Fruit fly (Drosophila melanogaster) whole organism, embryonic: ENCODE results near the gene Trf4-1.

Experiments used
- Aef1 ChIP-seq: fragments of 200-800 bp; sonication (Bioruptor generic); IDR thresholded peaks from 3 replicates; pipeline ENCODE4 v1.3.6; 2022; ENCODE audit warnings: missing biosample characterization, missing genetic modification characterization
- Asciz ChIP-seq: fragments of 200-800 bp; sonication (Bioruptor generic); optimal IDR thresholded peaks from 2 replicates; lab custom pipeline; 2017; ENCODE audit warnings: missing biosample characterization, mild to moderate bottlenecking, missing genetic modification characterization, missing genetic modification reagents
- CG11456 ChIP-seq: fragments of 200-800 bp; sonication (Bioruptor generic); IDR thresholded peaks from 3 replicates; pipeline ENCODE4 v1.3.6; 2022; ENCODE audit warnings: missing biosample characterization, missing genetic modification characterization
- CG11504 ChIP-seq: fragments of 200-800 bp; sonication (Bioruptor generic); optimal IDR thresholded peaks from 3 replicates; lab custom pipeline; 2019; ENCODE audit warnings: missing biosample characterization, mild to moderate bottlenecking, missing genetic modification characterization, moderate library complexity
- CG11723 ChIP-seq: fragments of 200-800 bp; sonication (Bioruptor generic); optimal IDR thresholded peaks from 2 replicates; lab custom pipeline; 2017; ENCODE audit warnings: missing biosample characterization, mild to moderate bottlenecking, missing genetic modification characterization
- CG12155 ChIP-seq: fragments of 200-800 bp; sonication (Bioruptor generic); optimal IDR thresholded peaks from 3 replicates; lab custom pipeline; 2016; ENCODE audit warnings: missing biosample characterization, missing genetic modification characterization
- CG1233 ChIP-seq: fragments of 200-800 bp; sonication (Bioruptor generic); optimal IDR thresholded peaks from 4 replicates; lab custom pipeline; 2018; ENCODE audit warnings: missing biosample characterization, mild to moderate bottlenecking, missing genetic modification characterization
- CG12659 ChIP-seq: fragments of 200-800 bp; sonication (Bioruptor generic); optimal IDR thresholded peaks from 3 replicates; lab custom pipeline; 2017; ENCODE audit warnings: mild to moderate bottlenecking, missing biosample characterization, missing genetic modification reagents, missing genetic modification characterization
- CG14667 ChIP-seq: fragments of 200-800 bp; sonication (Bioruptor generic); IDR thresholded peaks from 2 replicates; pipeline ENCODE4 v1.3.6; 2022; ENCODE audit warnings: missing biosample characterization, missing genetic modification characterization
- CG17361 ChIP-seq: fragments of 200-800 bp; sonication (Bioruptor generic); IDR thresholded peaks from 3 replicates; pipeline ENCODE4 v1.3.6; 2022; ENCODE audit warnings: missing biosample characterization, missing genetic modification characterization
- CG18262 ChIP-seq: fragments of 200-800 bp; optimal IDR thresholded peaks from 3 replicates; lab custom pipeline; 2019; ENCODE audit warnings: missing biosample characterization, mild to moderate bottlenecking, missing genetic modification characterization, moderate library complexity
- CG2116 ChIP-seq: fragments of 200-800 bp; sonication (Bioruptor generic); optimal IDR thresholded peaks from 3 replicates; lab custom pipeline; 2018; ENCODE audit warnings: missing biosample characterization, mild to moderate bottlenecking, missing genetic modification characterization
- CG2875 ChIP-seq: fragments of 200-800 bp; sonication (Bioruptor generic); optimal IDR thresholded peaks from 2 replicates; lab custom pipeline; 2017; ENCODE audit warnings: missing biosample characterization, mild to moderate bottlenecking, missing genetic modification characterization, missing genetic modification reagents
- CG2889 ChIP-seq: fragments of 200-800 bp; sonication (Bioruptor generic); IDR thresholded peaks from 3 replicates; pipeline ENCODE4 v1.3.6; 2022; ENCODE audit warnings: missing biosample characterization, missing genetic modification characterization
- CG4360 ChIP-seq: fragments of 200-800 bp; sonication (Bioruptor generic); IDR thresholded peaks from 2 replicates; pipeline ENCODE4 v1.3.6; 2022; ENCODE audit warnings: missing biosample characterization, missing genetic modification characterization
- CG4424 ChIP-seq: fragments of 200-800 bp; sonication (Bioruptor generic); optimal IDR thresholded peaks from 3 replicates; lab custom pipeline; 2016; ENCODE audit warnings: missing biosample characterization, missing genetic modification characterization
- CG7745 ChIP-seq: fragments of 200-800 bp; sonication (Bioruptor generic); optimal IDR thresholded peaks from 2 replicates; lab custom pipeline; 2018; ENCODE audit warnings: missing biosample characterization, mild to moderate bottlenecking, missing genetic modification characterization, moderate library complexity
- Gsc ChIP-seq: fragments of 200-800 bp; sonication (Bioruptor generic); IDR thresholded peaks from 2 replicates; pipeline ENCODE4 v1.3.6; 2022; ENCODE audit warnings: missing biosample characterization, missing genetic modification characterization
- HLH4C ChIP-seq: fragments of 200-800 bp; sonication (Bioruptor generic); IDR thresholded peaks from 3 replicates; pipeline ENCODE4 v1.3.6; 2022; ENCODE audit warnings: missing biosample characterization, missing genetic modification characterization; ENCODE audit not compliant: partially characterized antibody
- HLHmδ ChIP-seq: fragments of 200-800 bp; sonication (Bioruptor generic); optimal IDR thresholded peaks from 2 replicates; lab custom pipeline; 2018; ENCODE audit warnings: missing biosample characterization, mild to moderate bottlenecking, missing genetic modification characterization, moderate library complexity
- Hr78 ChIP-seq, 2 experiments: fragments of 200-800 bp in 1 of 2; fragments of >200 bp in 1 of 2; sonication (Bioruptor generic) in 1 of 2; optimal IDR thresholded peaks; 2 replicates each; lab custom pipeline; 2017 to 2019; ENCODE audit warnings: missing biosample characterization in 2 of 2, missing genetic modification characterization in 2 of 2, mild to moderate bottlenecking in 1 of 2, moderate library complexity in 1 of 2
- Jarid2 ChIP-seq: fragments of 200-800 bp; sonication (Bioruptor generic); optimal IDR thresholded peaks from 3 replicates; lab custom pipeline; 2017; ENCODE audit warnings: mild to moderate bottlenecking, missing biosample characterization, missing genetic modification reagents, missing genetic modification characterization
- Mad ChIP-seq: fragments of 200-800 bp; sonication (Bioruptor generic); optimal IDR thresholded peaks from 2 replicates; lab custom pipeline; 2016; ENCODE audit warnings: missing biosample characterization, missing genetic modification characterization
- Myb ChIP-seq: fragments of 200-800 bp; sonication (Bioruptor generic); optimal IDR thresholded peaks from 2 replicates; lab custom pipeline; 2016; ENCODE audit warnings: missing biosample characterization, missing genetic modification characterization
- NC2β ChIP-seq: fragments of 200-800 bp; sonication (Bioruptor generic); optimal IDR thresholded peaks from 2 replicates; lab custom pipeline; 2016; ENCODE audit warnings: missing biosample characterization, missing genetic modification characterization
- Opbp ChIP-seq: fragments of 200-800 bp; sonication (Bioruptor generic); IDR thresholded peaks from 3 replicates; pipeline ENCODE4 v1.3.6; 2022; ENCODE audit warnings: missing biosample characterization, missing genetic modification characterization; ENCODE audit not compliant: partially characterized antibody
- Ptx1 ChIP-seq: fragments of 200-800 bp; sonication (Bioruptor generic); IDR thresholded peaks from 2 replicates; pipeline ENCODE4 v1.3.6; 2022; ENCODE audit warnings: missing biosample characterization, missing genetic modification characterization
- Rfx ChIP-seq: fragments of 200-800 bp; sonication (Bioruptor generic); IDR thresholded peaks from 2 replicates; pipeline ENCODE4 v1.3.6; 2022; ENCODE audit warnings: missing biosample characterization, missing genetic modification characterization
- Side ChIP-seq: fragments of 200-800 bp; sonication (Bioruptor generic); optimal IDR thresholded peaks from 2 replicates; lab custom pipeline; 2016; ENCODE audit warnings: missing biosample characterization, missing genetic modification characterization
- Sin3A ChIP-seq: fragments of >200 bp; optimal IDR thresholded peaks from 2 replicates; lab custom pipeline; 2018
- Sox102F ChIP-seq: fragments of 200-800 bp; sonication (Bioruptor generic); optimal IDR thresholded peaks from 2 replicates; lab custom pipeline; 2018; ENCODE audit warnings: missing biosample characterization, mild to moderate bottlenecking, missing genetic modification characterization, moderate library complexity
- Xbp1 ChIP-seq: fragments of 200-800 bp; sonication (Bioruptor generic); optimal IDR thresholded peaks from 3 replicates; lab custom pipeline; 2016; ENCODE audit warnings: missing biosample characterization, mild to moderate bottlenecking, missing genetic modification characterization
- ash1 ChIP-seq: fragments of 200-800 bp; sonication (Bioruptor generic); optimal IDR thresholded peaks from 2 replicates; lab custom pipeline; 2018; ENCODE audit warnings: missing biosample characterization, mild to moderate bottlenecking, missing genetic modification characterization
- bcd ChIP-seq: fragments of 200-800 bp; sonication (Bioruptor generic); optimal IDR thresholded peaks from 2 replicates; lab custom pipeline; 2017; ENCODE audit warnings: missing biosample characterization, mild to moderate bottlenecking, missing genetic modification characterization
- dm ChIP-seq: fragments of 200-800 bp; sonication (Bioruptor generic); optimal IDR thresholded peaks from 3 replicates; lab custom pipeline; 2016; ENCODE audit warnings: missing biosample characterization, missing genetic modification characterization
- dmrt99B ChIP-seq: fragments of 200-800 bp; sonication (Bioruptor generic); optimal IDR thresholded peaks from 2 replicates; lab custom pipeline; 2018; ENCODE audit warnings: missing biosample characterization, mild to moderate bottlenecking, missing genetic modification characterization, moderate library complexity
- ems ChIP-seq: fragments of 200-800 bp; sonication (Bioruptor generic); optimal IDR thresholded peaks from 3 replicates; lab custom pipeline; 2016; ENCODE audit warnings: missing biosample characterization, missing genetic modification characterization
- fu2 ChIP-seq: fragments of 200-800 bp; sonication (Bioruptor generic); optimal IDR thresholded peaks from 2 replicates; lab custom pipeline; 2016; ENCODE audit warnings: missing biosample characterization, missing genetic modification characterization
- gem ChIP-seq: fragments of 200-800 bp; sonication (Bioruptor generic); optimal IDR thresholded peaks from 2 replicates; lab custom pipeline; 2019; ENCODE audit warnings: missing biosample characterization, mild to moderate bottlenecking, missing genetic modification characterization, moderate library complexity
- hbn ChIP-seq: fragments of 200-800 bp; sonication (Bioruptor generic); IDR thresholded peaks from 2 replicates; pipeline ENCODE4 v1.3.6; 2022; ENCODE audit warnings: missing biosample characterization, missing genetic modification characterization; ENCODE audit not compliant: partially characterized antibody
- hkb ChIP-seq, 2 experiments: fragments of 200-800 bp in 1 of 2; fragments of >200 bp in 1 of 2; sonication (Bioruptor generic) in 1 of 2; IDR thresholded peaks in 1 of 2; optimal IDR thresholded peaks in 1 of 2; 2 replicates each; pipeline versions ENCODE4 v1.3.6 to Lab custom; 2017 to 2022; ENCODE audit warnings: missing biosample characterization in 1 of 2, missing genetic modification characterization in 1 of 2
- nerfin-2 ChIP-seq: fragments of 200-800 bp; sonication (Bioruptor generic); IDR thresholded peaks from 2 replicates; pipeline ENCODE4 v1.3.6; 2022; ENCODE audit warnings: missing biosample characterization, missing genetic modification characterization; ENCODE audit not compliant: partially characterized antibody
- nmo ChIP-seq: fragments of 200-800 bp; sonication (Bioruptor generic); optimal IDR thresholded peaks from 2 replicates; lab custom pipeline; 2018; ENCODE audit warnings: missing biosample characterization, mild to moderate bottlenecking, missing genetic modification characterization, moderate library complexity
- pan ChIP-seq, 4 experiments: fragments of >200 bp in 3 of 4; fragments of 200-800 bp in 1 of 4; sonication (Bioruptor generic) in 1 of 4; optimal IDR thresholded peaks in 3 of 4; IDR thresholded peaks in 1 of 4; 2 replicates each; pipeline versions ENCODE4 v1.3.6 to Lab custom; 2017 to 2022; ENCODE audit warnings: missing biosample characterization in 2 of 4, missing genetic modification characterization in 2 of 4, mixed read lengths in 1 of 4
- pros ChIP-seq: fragments of 200-800 bp; sonication (Bioruptor generic); optimal IDR thresholded peaks from 3 replicates; lab custom pipeline; 2019; ENCODE audit warnings: missing biosample characterization, mild to moderate bottlenecking, missing genetic modification characterization, moderate library complexity
- so ChIP-seq: fragments of 200-800 bp; sonication (Bioruptor generic); IDR thresholded peaks from 3 replicates; pipeline ENCODE4 v1.3.6; 2022; ENCODE audit warnings: missing biosample characterization, missing genetic modification characterization
- sug ChIP-seq: fragments of 200-800 bp; optimal IDR thresholded peaks from 2 replicates; lab custom pipeline; 2019; ENCODE audit warnings: missing biosample characterization, mild to moderate bottlenecking, missing genetic modification characterization, moderate library complexity
- tap ChIP-seq: fragments of 200-800 bp; optimal IDR thresholded peaks from 3 replicates; lab custom pipeline; 2019; ENCODE audit warnings: missing biosample characterization, mild to moderate bottlenecking, missing genetic modification characterization, moderate library complexity
- tgo ChIP-seq: fragments of 200-800 bp; sonication (Bioruptor generic); IDR thresholded peaks from 3 replicates; pipeline ENCODE4 v1.3.6; 2022; ENCODE audit warnings: missing biosample characterization, missing genetic modification characterization
- wor ChIP-seq: fragments of 200-800 bp; sonication (Bioruptor generic); IDR thresholded peaks from 2 replicates; pipeline ENCODE4 v1.3.6; 2022; ENCODE audit warnings: missing biosample characterization, missing genetic modification characterization

Trf4-1 gene

dm6 chrX:8534734-8535133, 25.4 kb upstream of the Trf4-1 start (continued):
- TF ChIP-seq so (GFP tag; lab: Robert Waterston, UW) (no peak), CG11504 (tag; lab: Kevin White, UChicago) (peak; percentile 48), Jarid2 (GFP tag; lab: Kevin White, UChicago) (no peak), CG18262 (tag; lab: Kevin White, UChicago) (peak; percentile 26), gem (tag; lab: Kevin White, UChicago) (peak; percentile 64), Asciz (GFP tag; lab: Kevin White, UChicago) (peak; percentile 12), Opbp (GFP tag; lab: Robert Waterston, UW) (no peak), nmo (GFP tag; lab: Kevin White, UChicago) (no peak), Side (GFP tag; lab: Kevin White, UChicago) (no peak), CG2889 (GFP tag; lab: Robert Waterston, UW) (no peak), ash1 (GFP tag; lab: Kevin White, UChicago) (no peak), CG2116 (no peak), pros (GFP tag; lab: Kevin White, UChicago) (no peak), hbn (no peak), hkb (optimal IDR thresholded peaks at IDR 0.05; lab: Kevin White, UChicago) (no peak), hkb (GFP tag; IDR thresholded peaks at IDR 0.05; lab: Robert Waterston, UW) (no peak), tap (tag; lab: Kevin White, UChicago) (peak; percentile 9), Gsc (no peak), CG14667 (no peak), CG2875 (GFP tag; lab: Kevin White, UChicago) (no peak), fu2 (no peak), ems (GFP tag; lab: Kevin White, UChicago) (no peak), nerfin-2 (GFP tag; lab: Robert Waterston, UW) (no peak), CG11723 (GFP tag; lab: Kevin White, UChicago) (no peak), Ptx1 (GFP tag; lab: Robert Waterston, UW) (peak; percentile 39; the same call in 1 of the 2 replicates), Aef1 (no peak), CG11456 (GFP tag; lab: Robert Waterston, UW) (no peak), tgo (GFP tag; lab: Robert Waterston, UW) (peak; percentile 34; the same call in 2 of the 3 replicates), Mad (GFP tag; lab: Kevin White, UChicago) (no peak), wor (peak; percentile 32; the same call in 1 of the 2 replicates), NC2β (GFP tag; lab: Kevin White, UChicago) (no peak), Hr78 (GFP tag; optimal IDR thresholded peaks at IDR 0.05; lab: Kevin White, UChicago) (no peak), CG1233 (GFP tag; lab: Kevin White, UChicago) (no peak), dmrt99B (tag; lab: Kevin White, UChicago) (peak; percentile 54), Myb (GFP tag; lab: Kevin White, UChicago) (no peak), bcd (GFP tag; lab: Kevin White, UChicago) (no peak), pan (optimal IDR thresholded peaks at IDR 0.05; lab: Kevin White, UChicago) (no peak), pan (GFP tag; optimal IDR thresholded peaks at IDR 0.05 in 1 of 2, IDR thresholded peaks at IDR 0.05 in 1 of 2) (peak in 1 of 2 experiments; percentile 43), sug (tag; lab: Kevin White, UChicago) (no peak), Sin3A (lab: Kevin White, UChicago) (no peak), CG12659 (GFP tag; lab: Kevin White, UChicago) (peak; percentile 2), HLH4C (GFP tag; lab: Robert Waterston, UW) (no peak), HLHmδ (GFP tag; lab: Kevin White, UChicago) (no peak), Rfx (GFP tag; lab: Robert Waterston, UW) (peak; percentile 20; the same call in 1 of the 2 replicates), CG12155 (no peak), dm (GFP tag; lab: Kevin White, UChicago) (no peak), Sox102F (GFP tag; lab: Kevin White, UChicago) (peak; percentile 60), CG7745 (tag; lab: Kevin White, UChicago) (no peak), CG4360 (GFP tag; lab: Robert Waterston, UW) (no peak), Xbp1 (GFP tag; lab: Kevin White, UChicago) (peak; percentile 9), CG17361 (GFP tag; lab: Robert Waterston, UW) (peak; percentile 45; the same call in 2 of the 3 replicates), CG4424 (GFP tag; lab: Kevin White, UChicago) (no peak)
